Fruit fly (Drosophila melanogaster): ENCODE data around the gene CG1523.

DNA sequence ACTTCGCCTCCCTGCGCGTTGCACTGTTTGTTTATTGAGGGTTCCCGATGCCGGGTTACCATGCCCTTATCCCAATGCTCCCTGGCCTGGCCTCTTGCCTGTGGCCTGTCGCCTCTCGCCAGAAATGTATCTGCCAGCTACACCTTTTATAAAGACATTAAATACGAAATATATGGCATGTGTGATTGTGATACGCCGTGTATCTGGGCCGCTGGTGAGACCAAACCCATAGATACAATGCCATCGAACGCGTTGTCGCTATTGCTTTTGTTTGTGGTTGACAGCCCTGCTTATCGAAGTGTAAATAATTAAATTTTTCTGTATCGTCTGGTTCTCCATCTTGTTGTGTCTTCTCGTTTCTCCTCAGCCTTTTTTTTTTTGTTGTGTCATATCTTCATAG is 41.1 kb upstream of the CG1523 start:
- TF ChIP-seq CG4318 (GFP tag; optimal IDR thresholded peaks at IDR 0.05), result no peak
- no peak for TF ChIP-seq CG6163 (GFP tag; IDR thresholded peaks at IDR 0.05)
- no peak for TF ChIP-seq CG9139 (GFP tag; optimal IDR thresholded peaks at IDR 0.05)
- TF ChIP-seq Eip75B (GFP tag; optimal IDR thresholded peaks at IDR 0.05), result no peak
- no peak for TF ChIP-seq esn (GFP tag; optimal IDR thresholded peaks at IDR 0.05)
- TF ChIP-seq CG8632 (GFP tag; optimal IDR thresholded peaks at IDR 0.05), result no peak
- TF ChIP-seq Hr38 (GFP tag; optimal IDR thresholded peaks at IDR 0.05), result no peak
- no peak for TF ChIP-seq CG32006 (GFP tag; optimal IDR thresholded peaks at IDR 0.05)
- no peak for TF ChIP-seq Ets21C (GFP tag; optimal IDR thresholded peaks at IDR 0.05)

Measured in whole organism, prepupa.